Worm (Caenorhabditis elegans) whole organism, L4/young adult: ENCODE data around the gene Y54G11A.14.

Source experiments
- W03F9.2 ChIP-seq: fragments of 150-350 bp; optimal IDR thresholded peaks from 2 replicates; lab custom pipeline; 2014; ENCODE audit warnings: missing biosample characterization, missing genetic modification characterization
- dao-5 ChIP-seq: sonication (generic microtip); optimal IDR thresholded peaks from 2 replicates; lab custom pipeline; 2016; ENCODE audit warnings: missing genotype, missing genetic modification characterization, moderate library complexity, missing compliant biosample characterization
- him-1 ChIP-seq: sonication (generic microtip); optimal IDR thresholded peaks from 2 replicates; lab custom pipeline; 2016; ENCODE audit warnings: missing genotype, missing genetic modification reagents, missing genetic modification characterization, missing compliant biosample characterization

The Y54G11A.14 gene

DNA sequence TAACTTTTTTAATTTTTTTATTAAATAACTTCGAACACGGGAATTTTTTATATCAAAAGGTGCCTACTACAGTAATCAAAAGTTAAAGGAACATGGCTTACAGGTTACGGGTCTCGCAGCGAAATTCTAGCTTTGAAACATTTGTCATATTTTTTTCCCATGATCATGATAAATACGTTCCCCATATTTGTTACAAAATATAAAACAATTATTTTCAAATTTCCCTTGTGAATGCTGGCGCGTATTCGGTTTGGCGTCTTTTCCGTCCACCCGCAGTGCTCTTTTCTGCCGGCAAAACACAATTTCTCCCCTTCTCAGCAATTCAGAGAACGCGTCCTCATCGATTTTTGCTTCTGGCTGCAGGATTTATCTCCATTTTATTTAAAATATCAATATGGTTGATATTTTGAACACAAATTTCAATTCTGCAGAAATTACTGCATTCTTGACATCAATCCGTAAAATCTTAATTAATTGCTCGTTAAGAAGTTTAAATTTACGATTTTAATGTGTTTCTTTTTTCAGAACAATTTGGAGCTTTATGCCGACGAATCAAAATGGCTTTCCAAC lies 47.3 kb downstream of the Y54G11A.14 start, which contains the start of gene imb-2:
Gene imb-2, plus strand, starts transcription at position 520 of the 570 bp plus-strand sequence.
- no peak for TF ChIP-seq dao-5 (tag; lab: Kevin White, UChicago)
- TF ChIP-seq him-1 = no peak
- peak; percentile 60 for TF ChIP-seq W03F9.2 (tag; lab: Kevin White, UChicago)
